Worm (Caenorhabditis elegans) whole organism, young adult: ENCODE data around the gene T28F3.8.

Experiments used
- B0261.1 ChIP-seq: sonication (generic microtip); optimal IDR thresholded peaks from 2 replicates; lab custom pipeline; 2016; ENCODE audit warnings: mild to moderate bottlenecking, missing genetic modification characterization, moderate library complexity, missing compliant biosample characterization
- F10E7.11 ChIP-seq: sonication (generic microtip); optimal IDR thresholded peaks from 2 replicates; lab custom pipeline; 2017; ENCODE audit warnings: mild to moderate bottlenecking, missing genetic modification characterization, moderate library complexity, missing compliant biosample characterization
- F33H1.4 ChIP-seq: fragments of 200-800 bp; sonication (Bioruptor generic); IDR thresholded peaks from 2 replicates; pipeline ENCODE4 v1.3.6; 2022; ENCODE audit warnings: missing genetic modification reagents, missing genetic modification characterization, missing compliant biosample characterization
- F49E8.2 ChIP-seq: sonication (generic microtip); optimal IDR thresholded peaks from 3 replicates; lab custom pipeline; 2017; ENCODE audit warnings: missing genetic modification characterization, mild to moderate bottlenecking, missing compliant biosample characterization, antibody characterized with exemption, moderate library complexity; ENCODE audit not compliant: insufficient read depth
- F57A8.1 ChIP-seq: fragments of 200-800 bp; sonication (Bioruptor generic); optimal IDR thresholded peaks from 2 replicates; lab custom pipeline; 2018; ENCODE audit warnings: mild to moderate bottlenecking, missing genetic modification characterization, moderate library complexity, missing compliant biosample characterization
- F57C9.4 ChIP-seq: sonication (generic microtip); optimal IDR thresholded peaks from 2 replicates; lab custom pipeline; 2017; ENCODE audit warnings: mild to moderate bottlenecking, missing genetic modification characterization, missing compliant biosample characterization
- K12H6.12 ChIP-seq: fragments of 200-800 bp; sonication (Bioruptor generic); optimal IDR thresholded peaks from 2 replicates; lab custom pipeline; 2018; ENCODE audit warnings: mild to moderate bottlenecking, missing genetic modification characterization, missing compliant biosample characterization
- T07F8.4 ChIP-seq: sonication (generic microtip); optimal IDR thresholded peaks from 2 replicates; lab custom pipeline; 2016; ENCODE audit warnings: mild to moderate bottlenecking, missing genetic modification characterization, moderate library complexity, missing compliant biosample characterization
- T26A5.8 ChIP-seq: sonication (generic microtip); optimal IDR thresholded peaks from 2 replicates; lab custom pipeline; 2016; ENCODE audit warnings: missing genetic modification characterization, missing compliant biosample characterization
- Y53G8AR.9 ChIP-seq: fragments of 200-800 bp; sonication (Bioruptor generic); conservative IDR thresholded peaks from 2 replicates; pipeline ENCODE4 v1.3.6; 2022; ENCODE audit warnings: missing genetic modification reagents, missing genetic modification characterization, missing compliant biosample characterization
- Y56A3A.18 ChIP-seq: fragments of 200-800 bp; sonication (Bioruptor generic); IDR thresholded peaks from 2 replicates; pipeline ENCODE4 v1.3.6; 2022; ENCODE audit warnings: missing genetic modification reagents, missing genetic modification characterization, missing compliant biosample characterization
- Y95B8A.8 ChIP-seq: fragments of 200-800 bp; sonication (Bioruptor generic); IDR thresholded peaks from 2 replicates; pipeline ENCODE4 v1.3.6; 2022; ENCODE audit warnings: missing genetic modification reagents, missing genetic modification characterization, missing compliant biosample characterization
- ZK185.1 ChIP-seq: sonication (generic microtip); optimal IDR thresholded peaks from 2 replicates; lab custom pipeline; 2016; ENCODE audit warnings: mild to moderate bottlenecking, missing genetic modification characterization, missing compliant biosample characterization; ENCODE audit not compliant: poor library complexity, severe bottlenecking
- akir-1 ChIP-seq: fragments of 200-800 bp; sonication (Bioruptor generic); optimal IDR thresholded peaks from 2 replicates; lab custom pipeline; 2018; ENCODE audit warnings: mild to moderate bottlenecking, missing genetic modification characterization, moderate library complexity, missing compliant biosample characterization
- ama-1 ChIP-seq, 3 experiments: fragments of 150-350 bp in 1 of 3; sonication (generic microtip) in 2 of 3; optimal IDR thresholded peaks; 2 replicates each; lab custom pipeline; 2014 to 2018; ENCODE audit warnings: missing biosample characterization in 2 of 3, missing genetic modification characterization in 2 of 3, missing genetic modification reagents in 2 of 3
- aptf-2 ChIP-seq: fragments of 200-800 bp; sonication (Bioruptor generic); conservative IDR thresholded peaks from 2 replicates; pipeline ENCODE4 v1.3.6; 2022; ENCODE audit warnings: missing genetic modification reagents, missing genetic modification characterization, missing compliant biosample characterization
- aptf-3 ChIP-seq: fragments of 200-800 bp; sonication (Bioruptor generic); IDR thresholded peaks from 2 replicates; pipeline ENCODE4 v1.3.6; 2022; ENCODE audit warnings: missing genetic modification characterization, missing compliant biosample characterization
- atf-7 ChIP-seq: sonication (generic microtip); optimal IDR thresholded peaks from 2 replicates; lab custom pipeline; 2017; ENCODE audit warnings: mild to moderate bottlenecking, missing genetic modification characterization, missing compliant biosample characterization
- athp-1 ChIP-seq: sonication (generic microtip); optimal IDR thresholded peaks from 2 replicates; lab custom pipeline; 2017; ENCODE audit warnings: mild to moderate bottlenecking, missing genetic modification characterization, missing compliant biosample characterization
- attf-3 ChIP-seq: fragments of 200-800 bp; sonication (Bioruptor generic); conservative IDR thresholded peaks from 2 replicates; pipeline ENCODE4 v1.3.6; 2022; ENCODE audit warnings: missing genetic modification reagents, missing genetic modification characterization, missing compliant biosample characterization
- bed-2 ChIP-seq: fragments of 200-800 bp; sonication (Bioruptor generic); IDR thresholded peaks from 2 replicates; pipeline ENCODE4 v1.3.6; 2022; ENCODE audit warnings: missing genetic modification reagents, missing genetic modification characterization, missing compliant biosample characterization
- ceh-91 ChIP-seq: fragments of 200-800 bp; sonication (Bioruptor generic); IDR thresholded peaks from 2 replicates; pipeline ENCODE4 v1.3.6; 2022; ENCODE audit warnings: missing genetic modification reagents, missing genetic modification characterization, missing compliant biosample characterization
- dox-1 ChIP-seq: fragments of 200-800 bp; sonication (Bioruptor generic); IDR thresholded peaks from 2 replicates; pipeline ENCODE4 v1.3.6; 2022; ENCODE audit warnings: missing genetic modification reagents, missing genetic modification characterization, missing compliant biosample characterization
- egrh-3 ChIP-seq: fragments of 200-800 bp; sonication (Bioruptor generic); IDR thresholded peaks from 2 replicates; pipeline ENCODE4 v1.3.6; 2022; ENCODE audit warnings: missing genetic modification reagents, missing genetic modification characterization, missing compliant biosample characterization
- ekl-4 ChIP-seq: fragments of 200-800 bp; sonication (Bioruptor generic); IDR thresholded peaks from 2 replicates; pipeline ENCODE4 v1.3.6; 2022; ENCODE audit warnings: missing genetic modification reagents, missing genetic modification characterization, missing compliant biosample characterization
- ets-4 ChIP-seq: fragments of 200-800 bp; sonication (Bioruptor generic); optimal IDR thresholded peaks from 2 replicates; lab custom pipeline; 2018; ENCODE audit warnings: mild to moderate bottlenecking, missing genetic modification characterization, missing compliant biosample characterization
- fkh-3 ChIP-seq: sonication (generic microtip); optimal IDR thresholded peaks from 2 replicates; lab custom pipeline; 2016; ENCODE audit warnings: mild to moderate bottlenecking, missing genetic modification characterization, missing compliant biosample characterization
- hlh-12 ChIP-seq: sonication (generic microtip); optimal IDR thresholded peaks from 2 replicates; lab custom pipeline; 2016; ENCODE audit warnings: missing genetic modification characterization, missing compliant biosample characterization
- let-526 ChIP-seq: fragments of 200-800 bp; sonication (Bioruptor generic); IDR thresholded peaks from 2 replicates; pipeline ENCODE4 v1.3.6; 2022; ENCODE audit warnings: missing genetic modification reagents, missing genetic modification characterization, missing compliant biosample characterization
- lin-40 ChIP-seq: sonication (generic microtip); optimal IDR thresholded peaks from 2 replicates; lab custom pipeline; 2016; ENCODE audit warnings: missing genetic modification characterization, mild to moderate bottlenecking, missing compliant biosample characterization, missing genotype, missing genetic modification reagents
- madf-10 ChIP-seq: sonication (generic microtip); optimal IDR thresholded peaks from 2 replicates; lab custom pipeline; 2016; ENCODE audit warnings: mild to moderate bottlenecking, missing genetic modification characterization, missing compliant biosample characterization
- madf-3 ChIP-seq: fragments of 200-800 bp; sonication (Bioruptor generic); IDR thresholded peaks from 2 replicates; pipeline ENCODE4 v1.3.6; 2022; ENCODE audit warnings: missing genetic modification reagents, missing genetic modification characterization, missing compliant biosample characterization
- madf-6 ChIP-seq: fragments of 200-800 bp; sonication (Bioruptor generic); IDR thresholded peaks from 2 replicates; pipeline ENCODE4 v1.3.6; 2022; ENCODE audit warnings: missing genetic modification reagents, missing genetic modification characterization, missing compliant biosample characterization
- mcd-1 ChIP-seq: fragments of 200-800 bp; sonication (Bioruptor generic); IDR thresholded peaks from 2 replicates; pipeline ENCODE4 v1.3.6; 2022; ENCODE audit warnings: missing genetic modification reagents, missing genetic modification characterization, missing compliant biosample characterization
- mes-4 ChIP-seq: sonication (generic microtip); optimal IDR thresholded peaks from 2 replicates; lab custom pipeline; 2016; ENCODE audit warnings: missing genotype, missing genetic modification characterization, missing compliant biosample characterization
- nfya-2 ChIP-seq: fragments of 200-800 bp; sonication (Bioruptor generic); IDR thresholded peaks from 2 replicates; pipeline ENCODE4 v1.3.6; 2022; ENCODE audit warnings: missing genetic modification reagents, missing genetic modification characterization, missing compliant biosample characterization
- nfyb-1 ChIP-seq: fragments of 200-800 bp; sonication (Bioruptor generic); IDR thresholded peaks from 2 replicates; pipeline ENCODE4 v1.3.6; 2022; ENCODE audit warnings: missing genetic modification reagents, missing genetic modification characterization, missing compliant biosample characterization
- rcor-1 ChIP-seq: fragments of 200-800 bp; sonication (Bioruptor generic); IDR thresholded peaks from 2 replicates; pipeline ENCODE4 v1.3.6; 2022; ENCODE audit warnings: missing genetic modification reagents, missing genetic modification characterization, missing compliant biosample characterization
- rec-8 ChIP-seq, 2 experiments: sonication (generic microtip); optimal IDR thresholded peaks; 2 replicates each; lab custom pipeline; 2016; ENCODE audit warnings: mild to moderate bottlenecking in 2 of 2, missing genetic modification characterization in 2 of 2, missing genetic modification reagents in 2 of 2, missing genotype in 2 of 2, missing biosample characterization in 1 of 2, missing compliant biosample characterization in 1 of 2, moderate library complexity in 1 of 2
- sea-2 ChIP-seq: fragments of 200-800 bp; sonication (Bioruptor generic); IDR thresholded peaks from 2 replicates; pipeline ENCODE4 v1.3.6; 2022; ENCODE audit warnings: missing genetic modification characterization, missing compliant biosample characterization
- tbx-9 ChIP-seq: sonication (generic microtip); optimal IDR thresholded peaks from 2 replicates; lab custom pipeline; 2016; ENCODE audit warnings: borderline replicate concordance, missing genetic modification characterization, inconsistent platforms, missing compliant biosample characterization
- unc-130 ChIP-seq: sonication (generic microtip); optimal IDR thresholded peaks from 2 replicates; lab custom pipeline; 2016; ENCODE audit warnings: missing genetic modification reagents, missing genetic modification characterization, missing compliant biosample characterization
- zim-3 ChIP-seq: sonication (generic microtip); optimal IDR thresholded peaks from 2 replicates; lab custom pipeline; 2017; ENCODE audit warnings: mild to moderate bottlenecking, missing genetic modification characterization, moderate library complexity, missing compliant biosample characterization
- ztf-22 ChIP-seq: fragments of 200-800 bp; sonication (Bioruptor generic); optimal IDR thresholded peaks from 2 replicates; lab custom pipeline; 2018; ENCODE audit warnings: mild to moderate bottlenecking, missing genetic modification characterization, moderate library complexity, missing compliant biosample characterization
- ztf-25 ChIP-seq: fragments of 200-800 bp; sonication (Bioruptor generic); IDR thresholded peaks from 2 replicates; pipeline ENCODE4 v1.3.6; 2022; ENCODE audit warnings: missing genetic modification reagents, missing genetic modification characterization, missing compliant biosample characterization

T28F3.8 gene

DNA sequence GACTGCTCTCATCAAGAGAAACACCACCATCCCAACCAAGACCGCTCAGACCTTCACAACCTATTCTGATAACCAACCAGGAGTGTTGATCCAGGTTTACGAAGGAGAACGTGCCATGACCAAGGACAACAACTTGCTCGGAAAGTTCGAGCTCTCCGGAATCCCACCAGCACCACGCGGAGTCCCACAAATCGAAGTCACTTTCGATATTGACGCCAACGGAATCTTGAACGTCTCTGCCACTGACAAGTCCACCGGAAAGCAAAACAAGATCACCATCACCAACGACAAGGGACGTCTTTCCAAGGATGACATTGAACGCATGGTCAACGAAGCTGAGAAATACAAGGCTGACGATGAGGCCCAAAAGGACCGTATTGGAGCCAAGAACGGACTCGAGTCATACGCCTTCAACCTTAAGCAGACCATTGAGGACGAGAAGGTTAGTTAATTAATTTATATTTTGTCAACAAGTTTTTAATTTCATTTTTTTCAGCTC, 26.6 kb downstream of the T28F3.8 start:
- TF ChIP-seq ekl-4 (GFP tag; lab: Robert Waterston, UW) (0 out of 2 replicates have a peak, but pooled peaks have one; percentile 6), ztf-22 (GFP tag; lab: Kevin White, UChicago) (no peak), ama-1 (optimal IDR thresholded peaks at IDR 0.05; lab: Kevin White, UChicago) (peak; percentile 81), ama-1 (GFP tag; optimal IDR thresholded peaks at IDR 0.05; lab: Kevin White, UChicago) (no peak), Y95B8A.8 (no peak), F33H1.4 (GFP tag; lab: Robert Waterston, UW) (no peak), T07F8.4 (tag; lab: Kevin White, UChicago) (no peak), madf-3 (GFP tag; lab: Robert Waterston, UW) (peak; percentile 2; the same call in 1 of the 2 replicates), bed-2 (GFP tag; lab: Robert Waterston, UW) (no peak), dox-1 (GFP tag; lab: Robert Waterston, UW) (peak; percentile 2; the same call in 1 of the 2 replicates), aptf-3 (GFP tag; lab: Robert Waterston, UW) (0 out of 2 replicates have a peak, but pooled peaks have one; percentile 1), unc-130 (no peak), madf-10 (tag; lab: Kevin White, UChicago) (no peak), nfyb-1 (GFP tag; lab: Robert Waterston, UW) (peak; percentile 2; the same call in 1 of the 2 replicates), fkh-3 (tag; lab: Kevin White, UChicago) (no peak), F57A8.1 (GFP tag; lab: Kevin White, UChicago) (peak; percentile 10), mcd-1 (GFP tag; lab: Robert Waterston, UW) (0 out of 2 replicates have a peak, but pooled peaks have one; percentile 3), B0261.1 (tag; lab: Kevin White, UChicago) (no peak), ztf-25 (GFP tag; lab: Robert Waterston, UW) (no peak)

DNA sequence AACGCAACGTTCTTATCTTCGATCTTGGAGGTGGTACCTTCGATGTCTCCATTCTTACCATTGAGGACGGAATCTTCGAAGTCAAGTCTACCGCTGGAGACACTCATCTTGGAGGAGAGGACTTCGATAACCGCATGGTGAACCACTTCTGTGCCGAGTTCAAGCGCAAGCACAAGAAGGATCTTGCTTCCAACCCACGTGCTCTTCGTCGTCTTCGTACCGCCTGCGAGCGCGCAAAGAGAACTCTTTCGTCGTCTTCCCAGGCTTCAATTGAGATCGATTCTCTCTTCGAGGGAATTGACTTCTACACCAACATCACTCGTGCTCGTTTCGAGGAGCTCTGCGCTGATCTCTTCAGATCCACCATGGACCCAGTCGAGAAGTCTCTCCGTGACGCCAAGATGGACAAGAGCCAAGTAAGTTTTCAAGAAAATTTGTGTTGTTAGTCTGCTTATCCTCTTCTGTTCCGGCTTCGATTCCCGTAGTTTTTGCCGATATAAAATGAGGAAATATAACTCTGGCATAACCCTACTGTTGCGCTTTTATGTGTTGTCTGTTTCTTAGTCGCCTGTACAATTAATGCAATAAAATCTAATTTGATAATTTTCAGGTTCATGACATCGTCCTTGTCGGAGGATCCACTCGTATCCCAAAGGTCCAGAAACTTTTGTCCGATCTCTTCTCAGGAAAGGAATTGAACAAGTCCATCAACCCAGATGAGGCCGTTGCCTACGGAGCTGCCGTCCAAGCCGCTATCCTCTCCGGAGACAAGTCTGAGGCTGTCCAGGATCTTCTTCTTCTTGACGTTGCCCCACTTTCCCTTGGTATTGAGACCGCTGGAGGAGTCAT, 27.3 kb downstream of the T28F3.8 start:
- TF ChIP-seq hlh-12 (tag; lab: Kevin White, UChicago): no peak
- no peak for TF ChIP-seq zim-3 (tag; lab: Kevin White, UChicago)
- no peak for TF ChIP-seq attf-3 (GFP tag; lab: Robert Waterston, UW)
- no peak for TF ChIP-seq lin-40 (tag; lab: Kevin White, UChicago)
- TF ChIP-seq F57C9.4: no peak
- peak; percentile 70 for TF ChIP-seq Y53G8AR.9 (GFP tag; lab: Robert Waterston, UW)
- peak; percentile 7; the same call in 1 of the 2 replicates for TF ChIP-seq rcor-1
- no peak for TF ChIP-seq F10E7.11
- TF ChIP-seq let-526 (GFP tag; lab: Robert Waterston, UW): no peak
- no peak for TF ChIP-seq egrh-3 (GFP tag; lab: Robert Waterston, UW)
- peak; percentile 30 for TF ChIP-seq atf-7 (tag; lab: Kevin White, UChicago)
- TF ChIP-seq Y56A3A.18 (GFP tag; lab: Robert Waterston, UW): no peak
- no peak for TF ChIP-seq T26A5.8
- 0 out of 2 replicates have a peak, but pooled peaks have one; percentile 24 for TF ChIP-seq nfya-2 (GFP tag; lab: Robert Waterston, UW)
- TF ChIP-seq aptf-2 (GFP tag; lab: Robert Waterston, UW): no peak
- TF ChIP-seq mes-4: no peak
- no peak for TF ChIP-seq rec-8 (tag; optimal IDR thresholded peaks at IDR 0.05; lab: Kevin White, UChicago)
- TF ChIP-seq ets-4: no peak
- TF ChIP-seq K12H6.12 (tag; lab: Kevin White, UChicago): peak; percentile 0
- TF ChIP-seq athp-1 (tag; lab: Kevin White, UChicago): peak; percentile 52
- TF ChIP-seq F57A8.1 (GFP tag; lab: Kevin White, UChicago): no peak
- no peak for TF ChIP-seq tbx-9 (tag; lab: Kevin White, UChicago)
- peak; percentile 79 for TF ChIP-seq madf-3 (GFP tag; lab: Robert Waterston, UW)
- TF ChIP-seq F49E8.2 (tag; lab: Kevin White, UChicago): peak; percentile 21
- no peak for TF ChIP-seq sea-2 (GFP tag; lab: Robert Waterston, UW)
- no peak for TF ChIP-seq akir-1 (GFP tag; lab: Kevin White, UChicago)
- no peak for TF ChIP-seq ZK185.1 (tag; lab: Kevin White, UChicago)
- TF ChIP-seq ceh-91: no peak
- peak; percentile 67; the same call in 1 of the 2 replicates for TF ChIP-seq madf-6 (GFP tag; lab: Robert Waterston, UW)
